Fruit fly (Drosophila melanogaster) whole organism, prepupa: ENCODE measurements around the gene CG34136.

Experiments
- Blimp-1 ChIP-seq: fragments of 200-800 bp; sonication (Bioruptor generic); optimal IDR thresholded peaks from 3 replicates; lab custom pipeline; 2017; ENCODE audit warnings: missing biosample characterization, missing genetic modification characterization, mild to moderate bottlenecking, moderate library complexity, missing genetic modification reagents
- CG10631 ChIP-seq: fragments of 200-800 bp; sonication (Bioruptor generic); optimal IDR thresholded peaks from 2 replicates; lab custom pipeline; 2016; ENCODE audit warnings: missing biosample characterization, missing genetic modification characterization
- CG10669 ChIP-seq: fragments of 200-800 bp; sonication (Bioruptor generic); optimal IDR thresholded peaks from 3 replicates; lab custom pipeline; 2018; ENCODE audit warnings: missing biosample characterization, mild to moderate bottlenecking, missing genetic modification characterization, moderate library complexity
- CG11294 ChIP-seq: fragments of 200-800 bp; sonication (Bioruptor generic); IDR thresholded peaks from 2 replicates; pipeline ENCODE4 v1.3.6; 2022; ENCODE audit warnings: missing biosample characterization, missing genetic modification characterization
- CG11762 ChIP-seq: fragments of 200-800 bp; sonication (Bioruptor generic); optimal IDR thresholded peaks from 3 replicates; lab custom pipeline; 2016; ENCODE audit warnings: missing biosample characterization, missing genetic modification characterization; ENCODE audit not compliant: insufficient read depth
- CG11902 ChIP-seq: fragments of 200-800 bp; sonication (Bioruptor generic); optimal IDR thresholded peaks from 3 replicates; lab custom pipeline; 2016; ENCODE audit warnings: missing biosample characterization, missing genetic modification characterization
- CG1621 ChIP-seq: fragments of 200-800 bp; sonication (Bioruptor generic); optimal IDR thresholded peaks from 3 replicates; lab custom pipeline; 2018; ENCODE audit warnings: missing biosample characterization, mild to moderate bottlenecking, missing genetic modification characterization
- CG16779 ChIP-seq: fragments of 200-800 bp; sonication (Bioruptor generic); optimal IDR thresholded peaks from 3 replicates; lab custom pipeline; 2017; ENCODE audit warnings: missing biosample characterization, mild to moderate bottlenecking, missing genetic modification characterization
- CG3032 ChIP-seq: fragments of 200-800 bp; optimal IDR thresholded peaks from 2 replicates; lab custom pipeline; 2019; ENCODE audit warnings: missing biosample characterization, mild to moderate bottlenecking, missing genetic modification characterization, moderate library complexity
- CG34406 ChIP-seq: fragments of 200-800 bp; sonication (Bioruptor generic); optimal IDR thresholded peaks from 3 replicates; lab custom pipeline; 2016; ENCODE audit warnings: missing biosample characterization, missing genetic modification characterization
- CG3919 ChIP-seq: fragments of 200-800 bp; sonication (Bioruptor generic); optimal IDR thresholded peaks from 3 replicates; lab custom pipeline; 2016; ENCODE audit warnings: missing biosample characterization, missing genetic modification characterization
- CG4318 ChIP-seq: fragments of 200-800 bp; sonication (Bioruptor generic); optimal IDR thresholded peaks from 3 replicates; lab custom pipeline; 2017; ENCODE audit warnings: missing biosample characterization, mild to moderate bottlenecking, missing genetic modification characterization
- CG6163 ChIP-seq: fragments of 200-800 bp; sonication (Bioruptor generic); IDR thresholded peaks from 3 replicates; pipeline ENCODE4 v1.3.6; 2022; ENCODE audit warnings: missing biosample characterization, missing genetic modification characterization
- CG6276 ChIP-seq: fragments of 200-800 bp; sonication (Bioruptor generic); optimal IDR thresholded peaks from 2 replicates; lab custom pipeline; 2017; ENCODE audit warnings: missing biosample characterization, mild to moderate bottlenecking, missing genetic modification characterization
- CG6808 ChIP-seq: fragments of 200-800 bp; sonication (Bioruptor generic); optimal IDR thresholded peaks from 3 replicates; lab custom pipeline; 2017; ENCODE audit warnings: missing biosample characterization, missing genetic modification characterization, mild to moderate bottlenecking, moderate library complexity, missing genetic modification reagents
- CG7368 ChIP-seq: fragments of 200-800 bp; sonication (Bioruptor generic); optimal IDR thresholded peaks from 3 replicates; lab custom pipeline; 2016; ENCODE audit warnings: missing biosample characterization, missing genetic modification characterization
- CG8119 ChIP-seq: fragments of 200-800 bp; sonication (Bioruptor generic); IDR thresholded peaks from 3 replicates; pipeline ENCODE4 v1.3.6; 2022; ENCODE audit warnings: missing biosample characterization, missing genetic modification characterization
- CG8319 ChIP-seq: fragments of 200-800 bp; sonication (Bioruptor generic); optimal IDR thresholded peaks from 3 replicates; lab custom pipeline; 2016; ENCODE audit warnings: missing biosample characterization, missing genetic modification characterization
- CG8632 ChIP-seq: fragments of 200-800 bp; sonication (Bioruptor generic); optimal IDR thresholded peaks from 3 replicates; lab custom pipeline; 2016; ENCODE audit warnings: missing biosample characterization, missing genetic modification characterization
- CG9139 ChIP-seq: fragments of 200-800 bp; sonication (Bioruptor generic); optimal IDR thresholded peaks from 3 replicates; lab custom pipeline; 2017; ENCODE audit warnings: missing biosample characterization, mild to moderate bottlenecking, missing genetic modification characterization
- Eip75B ChIP-seq: fragments of 200-800 bp; sonication (Bioruptor generic); optimal IDR thresholded peaks from 3 replicates; lab custom pipeline; 2016; ENCODE audit warnings: missing biosample characterization, missing genetic modification characterization
- Eip93F ChIP-seq: fragments of 200-800 bp; sonication (Bioruptor generic); optimal IDR thresholded peaks from 2 replicates; lab custom pipeline; 2016; ENCODE audit warnings: missing biosample characterization, mild to moderate bottlenecking, missing genetic modification characterization
- Ets21C ChIP-seq: fragments of 200-800 bp; sonication (Bioruptor generic); optimal IDR thresholded peaks from 3 replicates; lab custom pipeline; 2016; ENCODE audit warnings: missing biosample characterization, missing genetic modification characterization
- Hr38 ChIP-seq: sonication (Bioruptor generic); optimal IDR thresholded peaks from 2 replicates; lab custom pipeline; 2016; ENCODE audit warnings: missing biosample characterization, missing genetic modification characterization
- Hr39 ChIP-seq: fragments of 200-800 bp; sonication (Bioruptor generic); optimal IDR thresholded peaks from 2 replicates; lab custom pipeline; 2016; ENCODE audit warnings: missing biosample characterization, missing genetic modification characterization
- Hr4 ChIP-seq: fragments of 200-800 bp; sonication (Bioruptor generic); optimal IDR thresholded peaks from 3 replicates; lab custom pipeline; 2016; ENCODE audit warnings: missing biosample characterization, missing genetic modification characterization
- Met ChIP-seq: fragments of 200-800 bp; sonication (Bioruptor generic); optimal IDR thresholded peaks from 3 replicates; lab custom pipeline; 2016; ENCODE audit warnings: missing biosample characterization, missing genetic modification characterization
- OdsH ChIP-seq: fragments of 200-800 bp; sonication (Bioruptor generic); optimal IDR thresholded peaks from 3 replicates; lab custom pipeline; 2016; ENCODE audit warnings: missing biosample characterization, missing genetic modification characterization
- Smox ChIP-seq: fragments of 200-800 bp; sonication (Bioruptor generic); optimal IDR thresholded peaks from 3 replicates; lab custom pipeline; 2016; ENCODE audit warnings: missing biosample characterization, missing genetic modification characterization
- acj6 ChIP-seq: fragments of 200-800 bp; sonication (Bioruptor generic); optimal IDR thresholded peaks from 3 replicates; lab custom pipeline; 2016; ENCODE audit warnings: missing biosample characterization, missing genetic modification characterization
- cyc ChIP-seq: fragments of 200-800 bp; sonication (Bioruptor generic); optimal IDR thresholded peaks from 3 replicates; lab custom pipeline; 2016; ENCODE audit warnings: missing biosample characterization, missing genetic modification characterization
- dsx ChIP-seq: fragments of 200-800 bp; optimal IDR thresholded peaks from 3 replicates; lab custom pipeline; 2019; ENCODE audit warnings: missing biosample characterization, mild to moderate bottlenecking, missing genetic modification characterization, moderate library complexity; ENCODE audit not compliant: poor library complexity, severe bottlenecking
- eg ChIP-seq: fragments of 200-800 bp; sonication (Bioruptor generic); IDR thresholded peaks from 3 replicates; pipeline ENCODE4 v1.3.6; 2022; ENCODE audit warnings: missing biosample characterization, missing genetic modification characterization
- fd59A ChIP-seq: fragments of 200-800 bp; sonication (Bioruptor generic); optimal IDR thresholded peaks from 2 replicates; lab custom pipeline; 2017; ENCODE audit warnings: missing biosample characterization, mild to moderate bottlenecking, missing genetic modification characterization, missing genetic modification reagents
- fd85E ChIP-seq: fragments of 200-800 bp; sonication (Bioruptor generic); optimal IDR thresholded peaks from 3 replicates; lab custom pipeline; 2016; ENCODE audit warnings: missing biosample characterization, missing genetic modification characterization
- fkh ChIP-seq: fragments of 200-800 bp; sonication (Bioruptor generic); optimal IDR thresholded peaks from 3 replicates; lab custom pipeline; 2017; ENCODE audit warnings: missing biosample characterization, mild to moderate bottlenecking, missing genetic modification characterization, moderate library complexity
- lz ChIP-seq: fragments of 200-800 bp; sonication (Bioruptor generic); optimal IDR thresholded peaks from 3 replicates; lab custom pipeline; 2016; ENCODE audit warnings: missing biosample characterization, missing genetic modification characterization
- pdm3 ChIP-seq: fragments of 200-800 bp; sonication (Bioruptor generic); optimal IDR thresholded peaks from 3 replicates; lab custom pipeline; 2016; ENCODE audit warnings: missing biosample characterization, missing genetic modification characterization
- salr ChIP-seq, 2 experiments: fragments of 200-800 bp; sonication (Bioruptor generic); optimal IDR thresholded peaks; 3 replicates each; lab custom pipeline; 2016 to 2018; ENCODE audit warnings: missing biosample characterization in 2 of 2, missing genetic modification characterization in 2 of 2, mild to moderate bottlenecking in 1 of 2
- spab ChIP-seq: fragments of 200-800 bp; sonication (Bioruptor generic); optimal IDR thresholded peaks from 2 replicates; lab custom pipeline; 2017; ENCODE audit warnings: missing biosample characterization, mild to moderate bottlenecking, missing genetic modification characterization, missing genetic modification reagents
- ss ChIP-seq, 2 experiments: fragments of 200-800 bp; sonication (Bioruptor generic); optimal IDR thresholded peaks; 2 replicates in 1 of 2; 3 replicates in 1 of 2; lab custom pipeline; 2017 to 2018; ENCODE audit warnings: mild to moderate bottlenecking in 2 of 2, missing biosample characterization in 2 of 2, missing genetic modification characterization in 2 of 2, moderate library complexity in 1 of 2
- svp ChIP-seq: fragments of 200-800 bp; sonication (Bioruptor generic); peaks from one replicate; lab custom pipeline; 2016; ENCODE audit warnings: missing biosample characterization, missing genetic modification characterization
- vri ChIP-seq: fragments of 200-800 bp; sonication (Bioruptor generic); optimal IDR thresholded peaks from 3 replicates; lab custom pipeline; 2016; ENCODE audit warnings: missing biosample characterization, mild to moderate bottlenecking, missing genetic modification characterization

The CG34136 gene

dm6 chr2L:21053623-21054022 is 43.1 kb upstream of the CG34136 start:
- no peak for TF ChIP-seq dsx (GFP tag; lab: Kevin White, UChicago)
- peak; percentile 40 for TF ChIP-seq vri (GFP tag; lab: Kevin White, UChicago)

dm6 chr2L:21061591-21061990 is 35.1 kb upstream of the CG34136 start:
- TF ChIP-seq acj6 (GFP tag; lab: Kevin White, UChicago), result no peak
- no peak for TF ChIP-seq CG16779
- TF ChIP-seq CG8119 (GFP tag; lab: Robert Waterston, UW), result no peak
- TF ChIP-seq CG3032 (tag; lab: Kevin White, UChicago), result no peak
- TF ChIP-seq dsx (GFP tag; lab: Kevin White, UChicago), result peak; percentile 67
- TF ChIP-seq salr (GFP tag; optimal IDR thresholded peaks at IDR 0.05; lab: Kevin White, UChicago), result peak in 1 of 2 experiments; percentile 53
- no peak for TF ChIP-seq CG8319
- TF ChIP-seq Met (GFP tag; lab: Kevin White, UChicago), result no peak
- TF ChIP-seq ss (GFP tag; optimal IDR thresholded peaks at IDR 0.05; lab: Kevin White, UChicago), result peak in 1 of 2 experiments; percentile 63
- no peak for TF ChIP-seq CG8632 (GFP tag; lab: Kevin White, UChicago)
- TF ChIP-seq Hr4 (GFP tag; lab: Kevin White, UChicago), result no peak
- TF ChIP-seq CG10669 (GFP tag; lab: Kevin White, UChicago), result no peak
- no peak for TF ChIP-seq fkh (GFP tag; lab: Kevin White, UChicago)
- no peak for TF ChIP-seq CG11294 (GFP tag; lab: Robert Waterston, UW)
- TF ChIP-seq CG34406 (GFP tag; lab: Kevin White, UChicago), result no peak
- TF ChIP-seq Ets21C (GFP tag; lab: Kevin White, UChicago), result no peak
- TF ChIP-seq OdsH, result no peak
- TF ChIP-seq CG7368 (GFP tag; lab: Kevin White, UChicago), result no peak
- no peak for TF ChIP-seq Smox (GFP tag; lab: Kevin White, UChicago)
- TF ChIP-seq cyc (GFP tag; lab: Kevin White, UChicago), result no peak
- no peak for TF ChIP-seq Hr38 (GFP tag; lab: Kevin White, UChicago)
- TF ChIP-seq spab (GFP tag; lab: Kevin White, UChicago), result no peak
- no peak for TF ChIP-seq CG1621 (tag; lab: Kevin White, UChicago)
- TF ChIP-seq pdm3, result no peak

- TF ChIP-seq fkh (GFP tag; lab: Kevin White, UChicago), result peak; percentile 33
- no peak for TF ChIP-seq salr (GFP tag; optimal IDR thresholded peaks at IDR 0.05; lab: Kevin White, UChicago)
These were observed 34.1 kb upstream of the CG34136 start for dm6 chr2L:21062611-21063010.

- no peak for TF ChIP-seq Smox (GFP tag; lab: Kevin White, UChicago)
- TF ChIP-seq ss (GFP tag; optimal IDR thresholded peaks at IDR 0.05; lab: Kevin White, UChicago), result no peak
- no peak for TF ChIP-seq CG8319
- TF ChIP-seq CG6808 (GFP tag; lab: Kevin White, UChicago), result no peak
- TF ChIP-seq CG11902 (GFP tag; lab: Kevin White, UChicago), result no peak
- TF ChIP-seq CG10631, result no peak
- peak; percentile 19 for TF ChIP-seq svp
- TF ChIP-seq OdsH, result no peak
- TF ChIP-seq fd59A (GFP tag; lab: Kevin White, UChicago), result no peak
- TF ChIP-seq Eip75B, result no peak
- TF ChIP-seq pdm3, result peak; percentile 16
- TF ChIP-seq CG6163, result no peak
- TF ChIP-seq CG9139, result no peak
- no peak for TF ChIP-seq fkh (GFP tag; lab: Kevin White, UChicago)
- TF ChIP-seq Blimp-1 (GFP tag; lab: Kevin White, UChicago), result no peak
- peak; percentile 42 for TF ChIP-seq CG6276 (GFP tag; lab: Kevin White, UChicago)
- TF ChIP-seq CG11294 (GFP tag; lab: Robert Waterston, UW), result peak; percentile 45; the same call in 1 of the 2 replicates
- TF ChIP-seq Eip93F (GFP tag; lab: Kevin White, UChicago), result no peak
- TF ChIP-seq lz, result no peak
- TF ChIP-seq CG11762, result no peak
- TF ChIP-seq acj6 (GFP tag; lab: Kevin White, UChicago), result no peak
- TF ChIP-seq fd85E (GFP tag; lab: Kevin White, UChicago), result no peak
- TF ChIP-seq cyc (GFP tag; lab: Kevin White, UChicago), result no peak
- peak; percentile 47 for TF ChIP-seq Hr4 (GFP tag; lab: Kevin White, UChicago)
- no peak for TF ChIP-seq spab (GFP tag; lab: Kevin White, UChicago)
- no peak for TF ChIP-seq CG3032 (tag; lab: Kevin White, UChicago)
- no peak for TF ChIP-seq Hr39 (GFP tag; lab: Kevin White, UChicago)
- no peak for TF ChIP-seq vri (GFP tag; lab: Kevin White, UChicago)
- no peak for TF ChIP-seq CG7368 (GFP tag; lab: Kevin White, UChicago)
- TF ChIP-seq CG8632 (GFP tag; lab: Kevin White, UChicago), result no peak
- TF ChIP-seq eg (GFP tag; lab: Robert Waterston, UW), result peak; percentile 78
- TF ChIP-seq CG3919 (GFP tag; lab: Kevin White, UChicago), result peak; percentile 2
- peak; percentile 25 for TF ChIP-seq CG4318 (GFP tag; lab: Kevin White, UChicago)
These were observed 30.8 kb upstream of the CG34136 start for dm6 chr2L:21065889-21066288.
